Fruit fly (Drosophila melanogaster) whole organism, embryonic: ENCODE data around the gene Iru.

ENCODE experiments used
- CG10959 ChIP-seq: fragments of 200-800 bp; sonication (Bioruptor generic); IDR thresholded peaks from 2 replicates; pipeline ENCODE4 v1.3.6; 2022; ENCODE audit warnings: missing biosample characterization, missing genetic modification characterization
- CG11456 ChIP-seq: fragments of 200-800 bp; sonication (Bioruptor generic); IDR thresholded peaks from 3 replicates; pipeline ENCODE4 v1.3.6; 2022; ENCODE audit warnings: missing biosample characterization, missing genetic modification characterization
- CG13624 ChIP-seq: fragments of 200-800 bp; sonication (Bioruptor generic); optimal IDR thresholded peaks from 2 replicates; lab custom pipeline; 2016; ENCODE audit warnings: missing biosample characterization, missing genetic modification characterization
- CG14667 ChIP-seq: fragments of 200-800 bp; sonication (Bioruptor generic); IDR thresholded peaks from 2 replicates; pipeline ENCODE4 v1.3.6; 2022; ENCODE audit warnings: missing biosample characterization, missing genetic modification characterization
- CG14965 ChIP-seq: fragments of 200-800 bp; sonication (Bioruptor generic); optimal IDR thresholded peaks from 2 replicates; lab custom pipeline; 2016; ENCODE audit warnings: missing biosample characterization, missing genetic modification characterization, borderline replicate concordance
- CG16815 ChIP-seq: fragments of 200-800 bp; sonication (Bioruptor generic); optimal IDR thresholded peaks from 3 replicates; lab custom pipeline; 2017; ENCODE audit warnings: missing biosample characterization, mild to moderate bottlenecking, missing genetic modification characterization
- CG17802 ChIP-seq: fragments of 200-800 bp; sonication (Bioruptor generic); optimal IDR thresholded peaks from 2 replicates; lab custom pipeline; 2018; ENCODE audit warnings: missing biosample characterization, mild to moderate bottlenecking, missing genetic modification characterization, moderate library complexity
- CG1832 ChIP-seq: fragments of 200-800 bp; sonication (Bioruptor generic); optimal IDR thresholded peaks from 2 replicates; lab custom pipeline; 2017; ENCODE audit warnings: missing biosample characterization, mild to moderate bottlenecking, missing genetic modification characterization, inconsistent platforms
- CG3281 ChIP-seq: fragments of 200-800 bp; sonication (Bioruptor generic); optimal IDR thresholded peaks from 3 replicates; lab custom pipeline; 2017; ENCODE audit warnings: missing biosample characterization, mild to moderate bottlenecking, missing genetic modification characterization
- CG34376 ChIP-seq: fragments of 200-800 bp; sonication (Bioruptor generic); optimal IDR thresholded peaks from 2 replicates; lab custom pipeline; 2018; ENCODE audit warnings: missing biosample characterization, mild to moderate bottlenecking, missing genetic modification characterization
- CG6175 ChIP-seq: fragments of 200-800 bp; sonication (Bioruptor generic); IDR thresholded peaks from 3 replicates; pipeline ENCODE4 v1.3.6; 2022; ENCODE audit warnings: missing biosample characterization, missing genetic modification characterization
- CG6765 ChIP-seq: fragments of 200-800 bp; sonication (Bioruptor generic); optimal IDR thresholded peaks from 3 replicates; lab custom pipeline; 2017; ENCODE audit warnings: missing biosample characterization, mild to moderate bottlenecking, missing genetic modification characterization
- CG7556 ChIP-seq: fragments of 200-800 bp; sonication (Bioruptor generic); optimal IDR thresholded peaks from 2 replicates; lab custom pipeline; 2017; ENCODE audit warnings: missing biosample characterization, mild to moderate bottlenecking, missing genetic modification characterization
- CG8290 ChIP-seq, 3 experiments: fragments of 200-800 bp; sonication (Bioruptor generic); optimal IDR thresholded peaks; 2 replicates each; lab custom pipeline; 2016 to 2019; ENCODE audit warnings: missing biosample characterization in 3 of 3, missing genetic modification characterization in 3 of 3, mild to moderate bottlenecking in 2 of 3, moderate library complexity in 1 of 3
- CG9727 ChIP-seq: fragments of 200-800 bp; sonication (Bioruptor generic); optimal IDR thresholded peaks from 3 replicates; lab custom pipeline; 2017; ENCODE audit warnings: missing biosample characterization, mild to moderate bottlenecking, missing genetic modification characterization
- CTCF ChIP-seq: fragments of 200-800 bp; sonication (Bioruptor generic); optimal IDR thresholded peaks from 2 replicates; lab custom pipeline; 2017; ENCODE audit warnings: missing biosample characterization, mild to moderate bottlenecking, missing genetic modification characterization, moderate library complexity
- Dek ChIP-seq: fragments of 200-800 bp; sonication (Bioruptor generic); optimal IDR thresholded peaks from 3 replicates; lab custom pipeline; 2019; ENCODE audit warnings: missing biosample characterization, mild to moderate bottlenecking, missing genetic modification characterization, moderate library complexity
- Fer1 ChIP-seq: fragments of 200-800 bp; sonication (Bioruptor generic); optimal IDR thresholded peaks from 2 replicates; lab custom pipeline; 2017; ENCODE audit warnings: missing biosample characterization, mild to moderate bottlenecking, missing genetic modification characterization
- Hand ChIP-seq: fragments of 200-800 bp; sonication (Bioruptor generic); optimal IDR thresholded peaks from 2 replicates; lab custom pipeline; 2017; ENCODE audit warnings: mild to moderate bottlenecking, missing biosample characterization, missing genetic modification reagents, missing genetic modification characterization
- Jarid2 ChIP-seq: fragments of 200-800 bp; sonication (Bioruptor generic); optimal IDR thresholded peaks from 3 replicates; lab custom pipeline; 2017; ENCODE audit warnings: mild to moderate bottlenecking, missing biosample characterization, missing genetic modification reagents, missing genetic modification characterization
- Kr ChIP-seq: fragments of 200-800 bp; sonication (Bioruptor generic); optimal IDR thresholded peaks from 2 replicates; lab custom pipeline; 2017; ENCODE audit warnings: missing biosample characterization, mild to moderate bottlenecking, missing genetic modification characterization
- Med ChIP-seq: fragments of 200-800 bp; sonication (Bioruptor generic); peaks from one replicate; lab custom pipeline; 2016; ENCODE audit warnings: missing biosample characterization, missing genetic modification characterization, mild to moderate bottlenecking, inconsistent platforms, moderate library complexity
- Myb ChIP-seq: fragments of 200-800 bp; sonication (Bioruptor generic); optimal IDR thresholded peaks from 2 replicates; lab custom pipeline; 2016; ENCODE audit warnings: missing biosample characterization, missing genetic modification characterization
- NC2α ChIP-seq: fragments of 200-800 bp; sonication (Bioruptor generic); optimal IDR thresholded peaks from 2 replicates; lab custom pipeline; 2016; ENCODE audit warnings: missing biosample characterization, missing genetic modification characterization
- Optix ChIP-seq: fragments of 200-800 bp; sonication (Bioruptor generic); IDR thresholded peaks from 3 replicates; pipeline ENCODE4 v1.3.6; 2022; ENCODE audit warnings: missing biosample characterization, missing genetic modification characterization
- PHDP ChIP-seq: fragments of 200-800 bp; sonication (Bioruptor generic); optimal IDR thresholded peaks from 3 replicates; lab custom pipeline; 2018; ENCODE audit warnings: missing biosample characterization, mild to moderate bottlenecking, missing genetic modification characterization, moderate library complexity
- Ptx1 ChIP-seq: fragments of 200-800 bp; sonication (Bioruptor generic); IDR thresholded peaks from 2 replicates; pipeline ENCODE4 v1.3.6; 2022; ENCODE audit warnings: missing biosample characterization, missing genetic modification characterization
- Ssrp ChIP-seq: fragments of 200-800 bp; sonication (Bioruptor generic); optimal IDR thresholded peaks from 2 replicates; lab custom pipeline; 2018; ENCODE audit warnings: missing biosample characterization, mild to moderate bottlenecking, missing genetic modification characterization, moderate library complexity
- Trl ChIP-seq, 3 experiments: fragments of >200 bp in 2 of 3; fragments of 200-800 bp in 1 of 3; sonication (Bioruptor generic) in 1 of 3; optimal IDR thresholded peaks; 2 replicates in 1 of 3; 3 replicates in 2 of 3; lab custom pipeline; 2016 to 2017; ENCODE audit warnings: missing biosample characterization in 1 of 3, missing genetic modification characterization in 1 of 3
- dan ChIP-seq: fragments of 200-800 bp; sonication (Bioruptor generic); IDR thresholded peaks from 2 replicates; pipeline ENCODE4 v1.3.6; 2022; ENCODE audit warnings: missing biosample characterization, missing genetic modification characterization
- ewg ChIP-seq: fragments of 200-800 bp; sonication (Bioruptor generic); optimal IDR thresholded peaks from 3 replicates; lab custom pipeline; 2017; ENCODE audit warnings: mild to moderate bottlenecking, missing biosample characterization, missing genetic modification reagents, missing genetic modification characterization
- gro ChIP-seq: fragments of 200-800 bp; sonication (Bioruptor generic); optimal IDR thresholded peaks from 2 replicates; lab custom pipeline; 2016; ENCODE audit warnings: missing biosample characterization, missing genetic modification characterization
- jing ChIP-seq: fragments of 200-800 bp; sonication (Bioruptor generic); optimal IDR thresholded peaks from 2 replicates; lab custom pipeline; 2018; ENCODE audit warnings: missing biosample characterization, mild to moderate bottlenecking, missing genetic modification characterization
- luna ChIP-seq: fragments of 200-800 bp; sonication (Bioruptor generic); optimal IDR thresholded peaks from 2 replicates; lab custom pipeline; 2016; ENCODE audit warnings: missing biosample characterization, missing genetic modification characterization
- maf-S ChIP-seq: fragments of 200-800 bp; sonication (Bioruptor generic); optimal IDR thresholded peaks from 2 replicates; lab custom pipeline; 2016; ENCODE audit warnings: missing biosample characterization, missing genetic modification characterization
- seq ChIP-seq: fragments of 200-800 bp; sonication (Bioruptor generic); IDR thresholded peaks from 2 replicates; pipeline ENCODE4 v1.3.6; 2022; ENCODE audit warnings: missing biosample characterization, missing genetic modification characterization
- tin ChIP-seq: fragments of 200-800 bp; sonication (Bioruptor generic); optimal IDR thresholded peaks from 3 replicates; lab custom pipeline; 2016; ENCODE audit warnings: missing biosample characterization, missing genetic modification characterization
- trem ChIP-seq: fragments of 200-800 bp; optimal IDR thresholded peaks from 3 replicates; lab custom pipeline; 2019; ENCODE audit warnings: missing biosample characterization, mild to moderate bottlenecking, missing genetic modification characterization, moderate library complexity
- trh ChIP-seq: fragments of 200-800 bp; sonication (Bioruptor generic); optimal IDR thresholded peaks from 2 replicates; lab custom pipeline; 2016; ENCODE audit warnings: missing biosample characterization, missing genetic modification characterization
- yki ChIP-seq: fragments of >200 bp; optimal IDR thresholded peaks from 3 replicates; lab custom pipeline; 2018

Gene Iru

DNA sequence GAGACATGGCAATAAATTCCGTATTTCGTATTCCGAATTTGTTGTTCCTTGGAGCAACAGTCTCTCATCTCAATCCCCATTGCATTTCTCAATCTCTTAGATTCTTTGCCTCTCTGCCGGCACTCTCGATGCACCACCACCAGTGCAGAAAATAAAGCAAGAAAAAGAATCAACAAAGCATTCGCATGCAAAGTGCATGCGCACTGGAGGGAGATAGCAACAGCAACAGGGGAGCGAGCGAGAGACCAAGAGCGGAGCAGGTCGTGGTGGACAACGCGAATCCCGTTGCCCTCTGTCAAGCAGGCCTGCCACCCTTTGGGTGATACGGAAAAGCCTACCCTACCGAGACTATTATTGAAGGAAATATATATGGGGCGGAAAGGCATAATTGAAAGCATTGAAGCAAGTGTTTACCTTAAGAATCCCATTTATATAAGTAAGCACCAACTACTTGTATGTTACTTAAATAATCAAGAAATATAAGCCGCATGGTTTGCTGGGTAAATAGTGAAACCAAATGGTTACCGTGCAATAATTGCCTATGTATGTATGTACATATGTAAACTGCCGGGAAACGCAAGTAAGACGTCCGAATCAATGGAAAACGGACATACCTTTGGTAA lies 50.3 kb downstream of the Iru start (continued):
- TF ChIP-seq ewg (GFP tag; lab: Kevin White, UChicago) (peak; percentile 92), CG1832 (GFP tag; lab: Kevin White, UChicago) (peak; percentile 74), Myb (GFP tag; lab: Kevin White, UChicago) (no peak), trem (peak; percentile 8), Ssrp (tag; lab: Kevin White, UChicago) (no peak), Optix (GFP tag; lab: Robert Waterston, UW) (no peak), CG10959 (GFP tag; lab: Robert Waterston, UW) (no peak), CG9727 (GFP tag; lab: Kevin White, UChicago) (no peak), dan (GFP tag; lab: Robert Waterston, UW) (no peak), CG11456 (GFP tag; lab: Robert Waterston, UW) (no peak), Kr (no peak), CG7556 (GFP tag; lab: Kevin White, UChicago) (no peak), CG14667 (GFP tag; lab: Robert Waterston, UW) (no peak), Ptx1 (no peak), jing (GFP tag; lab: Kevin White, UChicago) (no peak), CTCF (GFP tag; lab: Kevin White, UChicago) (no peak)

- no peak for TF ChIP-seq seq (GFP tag; lab: Robert Waterston, UW)
- peak; percentile 82 for TF ChIP-seq Med (GFP tag; lab: Kevin White, UChicago)
- no peak for TF ChIP-seq CG6175 (GFP tag; lab: Robert Waterston, UW)
- TF ChIP-seq NC2α (GFP tag; lab: Kevin White, UChicago): peak; percentile 24
- TF ChIP-seq CG16815 (GFP tag; lab: Kevin White, UChicago): no peak
- no peak for TF ChIP-seq Hand
- TF ChIP-seq CG17802: no peak
- TF ChIP-seq PHDP (tag; lab: Kevin White, UChicago): no peak
- peak; percentile 51 for TF ChIP-seq Jarid2 (GFP tag; lab: Kevin White, UChicago)
- no peak for TF ChIP-seq Dek
- TF ChIP-seq yki (lab: Kevin White, UChicago): peak; percentile 88
- TF ChIP-seq CG9727 (GFP tag; lab: Kevin White, UChicago): no peak
- TF ChIP-seq CG3281 (GFP tag; lab: Kevin White, UChicago): no peak
- peak in 1 of 2 experiments; percentile 98 for TF ChIP-seq Trl (optimal IDR thresholded peaks at IDR 0.05; lab: Kevin White, UChicago)
- peak; percentile 7 for TF ChIP-seq Trl (GFP tag; optimal IDR thresholded peaks at IDR 0.05; lab: Kevin White, UChicago)
- TF ChIP-seq CG14965 (GFP tag; lab: Kevin White, UChicago): no peak
- peak; percentile 24 for TF ChIP-seq gro (GFP tag; lab: Kevin White, UChicago)
- TF ChIP-seq trh (GFP tag; lab: Kevin White, UChicago): no peak
- no peak for TF ChIP-seq CG34376 (GFP tag; lab: Kevin White, UChicago)
- peak; percentile 8 for TF ChIP-seq luna (GFP tag; lab: Kevin White, UChicago)
- TF ChIP-seq CG6765: no peak
- no peak for TF ChIP-seq Fer1 (GFP tag; lab: Kevin White, UChicago)
- TF ChIP-seq maf-S (GFP tag; lab: Kevin White, UChicago): peak; percentile 21
- TF ChIP-seq CG13624 (GFP tag; lab: Kevin White, UChicago): peak; percentile 35
- TF ChIP-seq CG8290 (GFP tag; optimal IDR thresholded peaks at IDR 0.05; lab: Kevin White, UChicago): no peak
- peak in 1 of 2 experiments; percentile 70 for TF ChIP-seq CG8290 (tag; optimal IDR thresholded peaks at IDR 0.05; lab: Kevin White, UChicago)
- TF ChIP-seq tin: no peak
These were observed 50.8 kb downstream of the Iru start for dm6 chr3R:9057032-9057397.
